Fruit fly (Drosophila melanogaster) whole organism, wandering third instar larva: ENCODE data around the gene Lsd-1.
A peak's percentile ranks its signal among the peaks of the same experiment; 100 is the strongest.

Experiments
- Abd-B ChIP-seq: fragments of >200 bp; optimal IDR thresholded peaks from 2 replicates; lab custom pipeline; 2017; ENCODE audit warnings: missing biosample characterization, missing genetic modification characterization
- CG32264 ChIP-seq: fragments of 200-800 bp; sonication (Bioruptor generic); optimal IDR thresholded peaks from 2 replicates; lab custom pipeline; 2016; ENCODE audit warnings: missing biosample characterization, missing genetic modification characterization
- CG9705 ChIP-seq: fragments of 200-800 bp; sonication (Bioruptor generic); optimal IDR thresholded peaks from 2 replicates; lab custom pipeline; 2018; ENCODE audit warnings: missing biosample characterization, mild to moderate bottlenecking, missing genetic modification characterization
- CrebA ChIP-seq: fragments of 200-800 bp; sonication (Bioruptor generic); optimal IDR thresholded peaks from 2 replicates; lab custom pipeline; 2016; ENCODE audit warnings: missing biosample characterization, mild to moderate bottlenecking, missing genetic modification characterization, borderline replicate concordance
- Dfd ChIP-seq: fragments of >200 bp; optimal IDR thresholded peaks from 2 replicates; lab custom pipeline; 2017; ENCODE audit warnings: missing biosample characterization, missing genetic modification characterization
- Dif ChIP-seq: fragments of 200-275, 200-300 bp; sonication (Bioruptor generic); optimal IDR thresholded peaks from 2 replicates; lab custom pipeline; 2018; ENCODE audit warnings: missing biosample characterization, missing genetic modification characterization; ENCODE audit not compliant: partially characterized antibody
- GATAd ChIP-seq: sonication (Bioruptor generic); optimal IDR thresholded peaks from 2 replicates; lab custom pipeline; 2016; ENCODE audit warnings: missing biosample characterization, missing genetic modification characterization
- HLH106 ChIP-seq: fragments of 200-800 bp; optimal IDR thresholded peaks from 3 replicates; lab custom pipeline; 2019; ENCODE audit warnings: missing biosample characterization, mild to moderate bottlenecking, missing genetic modification characterization, moderate library complexity
- Hnf4 ChIP-seq: fragments of 200-800 bp; sonication (Bioruptor generic); optimal IDR thresholded peaks from 2 replicates; lab custom pipeline; 2016; ENCODE audit warnings: missing biosample characterization, mild to moderate bottlenecking, missing genetic modification characterization
- Hr78 ChIP-seq: fragments of >200 bp; optimal IDR thresholded peaks from 2 replicates; lab custom pipeline; 2017; ENCODE audit warnings: missing biosample characterization, missing genetic modification characterization
- Hr83 ChIP-seq: fragments of 200-300 bp; sonication (Bioruptor generic); optimal IDR thresholded peaks from 2 replicates; lab custom pipeline; 2016; ENCODE audit warnings: missing biosample characterization, mild to moderate bottlenecking, missing genetic modification characterization, moderate library complexity; ENCODE audit not compliant: poor library complexity, severe bottlenecking
- Jra ChIP-seq: sonication (Bioruptor generic); optimal IDR thresholded peaks from 2 replicates; lab custom pipeline; 2016; ENCODE audit warnings: missing biosample characterization, missing genetic modification characterization
- Mio ChIP-seq: sonication (Bioruptor generic); optimal IDR thresholded peaks from 2 replicates; lab custom pipeline; 2016; ENCODE audit warnings: missing biosample characterization, missing genetic modification characterization
- Myc ChIP-seq: fragments of >200 bp; optimal IDR thresholded peaks from 2 replicates; lab custom pipeline; 2017
- N ChIP-seq: fragments of >200 bp; optimal IDR thresholded peaks from 2 replicates; lab custom pipeline; 2018; ENCODE audit warnings: missing biosample characterization, missing external identifiers, missing genetic modification characterization
- OdsH ChIP-seq: fragments of 200-800 bp; sonication (Bioruptor generic); optimal IDR thresholded peaks from 2 replicates; lab custom pipeline; 2016; ENCODE audit warnings: missing biosample characterization, mild to moderate bottlenecking, missing genetic modification characterization
- Rel ChIP-seq, 2 experiments: fragments of 200-800 bp; sonication (Bioruptor generic) in 1 of 2; optimal IDR thresholded peaks; 2 replicates in 1 of 2; 3 replicates in 1 of 2; lab custom pipeline; 2016 to 2019; ENCODE audit warnings: mild to moderate bottlenecking in 2 of 2, missing biosample characterization in 2 of 2, missing genetic modification characterization in 2 of 2, moderate library complexity in 1 of 2
- Sp1 ChIP-seq: fragments of 200-800 bp; sonication (Bioruptor generic); optimal IDR thresholded peaks from 3 replicates; lab custom pipeline; 2019; ENCODE audit warnings: missing biosample characterization, mild to moderate bottlenecking, missing genetic modification characterization, moderate library complexity
- Vsx2 ChIP-seq: fragments of 200-300, 225-300 bp; sonication (Bioruptor generic); optimal IDR thresholded peaks from 2 replicates; lab custom pipeline; 2018; ENCODE audit warnings: missing biosample characterization, missing genetic modification characterization; ENCODE audit not compliant: partially characterized antibody
- br ChIP-seq: fragments of 200-800 bp; sonication (Bioruptor generic); optimal IDR thresholded peaks from 2 replicates; lab custom pipeline; 2016; ENCODE audit warnings: missing biosample characterization, missing genetic modification characterization
- brk ChIP-seq: fragments of 200-800 bp; sonication (Bioruptor generic); optimal IDR thresholded peaks from 2 replicates; lab custom pipeline; 2016; ENCODE audit warnings: missing biosample characterization, mild to moderate bottlenecking, missing genetic modification characterization
- dl ChIP-seq, 2 experiments: fragments of 175-275, 200-275 bp in 1 of 2; fragments of 200-275 bp in 1 of 2; sonication (Bioruptor generic); optimal IDR thresholded peaks; lab custom pipeline; 2018; ENCODE audit warnings: mild to moderate bottlenecking in 2 of 2, missing biosample characterization in 2 of 2, missing genetic modification characterization in 2 of 2, moderate library complexity in 2 of 2; ENCODE audit not compliant: partially characterized antibody in 2 of 2, insufficient read depth in 1 of 2
- dmrt93B ChIP-seq: fragments of 200-800 bp; sonication (Bioruptor generic); optimal IDR thresholded peaks from 2 replicates; lab custom pipeline; 2018; ENCODE audit warnings: missing biosample characterization, mild to moderate bottlenecking, missing genetic modification characterization
- dsf ChIP-seq: sonication (Bioruptor generic); optimal IDR thresholded peaks from 2 replicates; lab custom pipeline; 2016; ENCODE audit warnings: missing biosample characterization, missing genetic modification characterization, borderline replicate concordance
- ey ChIP-seq: fragments of 200-800 bp; sonication (Bioruptor generic); optimal IDR thresholded peaks from 2 replicates; lab custom pipeline; 2016; ENCODE audit warnings: missing biosample characterization, missing genetic modification characterization
- foxo ChIP-seq, 2 experiments: fragments of 200-800 bp; sonication (Bioruptor generic); optimal IDR thresholded peaks; 2 replicates in 1 of 2; 3 replicates in 1 of 2; lab custom pipeline; 2016 to 2017; ENCODE audit warnings: missing biosample characterization in 2 of 2, missing genetic modification characterization in 2 of 2
- fru ChIP-seq: fragments of 200-800 bp; sonication (Bioruptor generic); optimal IDR thresholded peaks from 3 replicates; lab custom pipeline; 2016; ENCODE audit warnings: missing biosample characterization, mild to moderate bottlenecking, missing genetic modification characterization
- h ChIP-seq: fragments of 200-800 bp; sonication (Bioruptor generic); optimal IDR thresholded peaks from 3 replicates; lab custom pipeline; 2016; ENCODE audit warnings: missing biosample characterization, mild to moderate bottlenecking, missing genetic modification characterization
- jim ChIP-seq: fragments of 175-275, 200-325 bp; sonication (Bioruptor generic); optimal IDR thresholded peaks from 2 replicates; lab custom pipeline; 2016; ENCODE audit warnings: missing biosample characterization, mild to moderate bottlenecking, missing genetic modification characterization
- lola ChIP-seq: fragments of >200 bp; optimal IDR thresholded peaks from 2 replicates; lab custom pipeline; 2017; ENCODE audit warnings: missing biosample characterization, missing genetic modification characterization
- pan ChIP-seq: fragments of >200 bp; optimal IDR thresholded peaks from 2 replicates; lab custom pipeline; 2017
- psq ChIP-seq: fragments of 200-800 bp; sonication (Bioruptor generic); optimal IDR thresholded peaks from 3 replicates; lab custom pipeline; 2017; ENCODE audit warnings: missing biosample characterization, mild to moderate bottlenecking, missing genetic modification characterization, moderate library complexity
- rgr ChIP-seq: fragments of 200-800 bp; sonication (Bioruptor generic); optimal IDR thresholded peaks from 3 replicates; lab custom pipeline; 2016; ENCODE audit warnings: missing biosample characterization, mild to moderate bottlenecking, missing genetic modification characterization
- sage ChIP-seq: fragments of 200-800 bp; sonication (Bioruptor generic); optimal IDR thresholded peaks from 2 replicates; lab custom pipeline; 2016; ENCODE audit warnings: missing biosample characterization, mild to moderate bottlenecking, missing genetic modification characterization
- sv ChIP-seq: fragments of 200-800 bp; sonication (Bioruptor generic); optimal IDR thresholded peaks from 3 replicates; lab custom pipeline; 2016; ENCODE audit warnings: missing biosample characterization, missing genetic modification characterization
- tai ChIP-seq: sonication (Bioruptor generic); optimal IDR thresholded peaks from 2 replicates; lab custom pipeline; 2016; ENCODE audit warnings: missing biosample characterization, missing genetic modification characterization
- usp ChIP-seq: fragments of >200 bp; optimal IDR thresholded peaks from 2 replicates; lab custom pipeline; 2017; ENCODE audit warnings: missing biosample characterization, missing genetic modification characterization
- woc ChIP-seq: sonication (Bioruptor generic); optimal IDR thresholded peaks from 2 replicates; lab custom pipeline; 2016; ENCODE audit warnings: missing biosample characterization, mild to moderate bottlenecking, missing genetic modification characterization

Lsd-1 gene

DNA sequence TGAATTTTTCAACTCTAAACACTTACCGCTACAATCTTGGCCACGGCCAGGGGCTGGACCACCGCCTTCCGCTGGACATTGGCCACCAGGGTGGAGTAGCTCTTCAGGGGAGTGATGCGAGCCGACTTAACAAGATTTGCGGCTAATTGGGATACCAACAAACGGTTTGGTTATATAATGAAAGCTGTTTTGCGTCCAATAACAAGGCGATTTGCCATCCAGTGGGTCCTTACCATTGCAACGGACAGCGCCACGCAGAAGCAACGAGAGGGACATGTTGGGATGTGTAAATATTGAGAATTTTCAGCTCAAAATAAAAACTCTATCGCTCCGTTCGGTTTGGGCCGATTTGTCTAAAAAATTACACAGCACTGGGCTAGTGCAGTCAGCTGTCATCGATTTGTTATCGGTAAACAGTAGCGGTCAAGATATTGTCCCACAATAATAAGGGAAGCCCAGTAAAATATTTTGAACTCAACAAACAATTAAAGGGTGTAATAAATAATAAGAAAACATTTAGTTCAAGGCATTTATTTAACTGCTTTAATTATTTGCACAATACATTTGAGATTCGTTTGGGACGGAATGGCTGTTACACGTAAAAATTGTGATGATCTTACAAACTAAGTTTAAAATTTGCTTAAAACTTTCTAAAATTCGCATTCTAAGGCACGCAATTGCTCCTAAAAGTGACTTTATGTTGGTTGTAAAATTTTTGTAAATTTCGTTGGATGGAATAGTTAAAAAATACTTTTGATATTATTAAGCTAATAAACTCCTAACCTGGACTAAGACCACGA lies 3.2 kb upstream of the Lsd-1 start, which contains the start of gene SdhD:
Gene SdhD, minus strand, starts transcription at position 382 of the 800 bp plus-strand sequence.
- TF ChIP-seq br (GFP tag; lab: Kevin White, UChicago) (peak; percentile 54), tai (GFP tag; lab: Kevin White, UChicago) (no peak), GATAd (no peak), Jra (GFP tag; lab: Kevin White, UChicago) (peak; percentile 57), Vsx2 (no peak), dl (GFP tag; optimal IDR thresholded peaks at IDR 0.05; lab: Kevin White, UChicago; ENCODE audit: insufficient read depth in 1 of 2, partially characterized antibody in 2 of 2) (no peak), OdsH (GFP tag; lab: Kevin White, UChicago) (peak; percentile 48), ey (GFP tag; lab: Kevin White, UChicago) (peak; percentile 18), HLH106 (tag; lab: Kevin White, UChicago) (no peak), lola (GFP tag; lab: Kevin White, UChicago) (no peak), pan (lab: Kevin White, UChicago) (no peak), dsf (no peak), jim (GFP tag; lab: Kevin White, UChicago) (no peak), sage (GFP tag; lab: Kevin White, UChicago) (no peak), brk (GFP tag; lab: Kevin White, UChicago) (no peak), Dif (GFP tag; lab: Kevin White, UChicago) (no peak), Sp1 (GFP tag; lab: Kevin White, UChicago) (peak; percentile 31), dmrt93B (GFP tag; lab: Kevin White, UChicago) (no peak), CrebA (no peak), fru (GFP tag; lab: Kevin White, UChicago) (peak; percentile 15), sv (GFP tag; lab: Kevin White, UChicago) (peak; percentile 21), Mio (GFP tag; lab: Kevin White, UChicago) (no peak), Hr83 (GFP tag; lab: Kevin White, UChicago) (peak; percentile 84), Hnf4 (GFP tag; lab: Kevin White, UChicago) (peak; percentile 72), N (GFP tag; lab: Kevin White, UChicago) (no peak), h (peak; percentile 39), usp (GFP tag; lab: Kevin White, UChicago) (no peak), Hr78 (GFP tag; lab: Kevin White, UChicago) (no peak), rgr (GFP tag; lab: Kevin White, UChicago) (peak; percentile 52), Rel (GFP tag; optimal IDR thresholded peaks at IDR 0.05; lab: Kevin White, UChicago) (no peak), Rel (tag; optimal IDR thresholded peaks at IDR 0.05; lab: Kevin White, UChicago) (peak; percentile 88), Myc (peak; percentile 15), foxo (GFP tag; optimal IDR thresholded peaks at IDR 0.05; lab: Kevin White, UChicago) (peak in 1 of 2 experiments; percentile 50), CG9705 (no peak)

DNA sequence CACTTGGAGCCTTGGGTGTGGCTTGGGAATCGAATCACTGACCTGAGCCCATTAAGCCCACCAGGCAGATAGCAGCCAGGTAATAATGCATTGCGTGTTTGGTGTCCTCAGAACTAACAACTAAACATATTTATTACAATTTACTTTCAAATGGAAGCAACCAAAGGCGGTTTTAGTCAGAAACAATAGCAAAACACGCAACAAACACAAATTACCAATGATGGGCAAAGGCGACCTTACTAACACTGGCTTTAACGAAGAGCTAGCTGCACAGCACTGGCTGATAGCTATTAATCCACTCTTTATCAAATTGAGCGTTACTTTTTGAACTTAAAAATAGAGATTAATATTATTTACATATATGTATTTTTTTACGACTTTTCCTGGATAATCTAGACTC lies 642 bp upstream of the Lsd-1 start, which contains the start of gene udt:
Gene udt, minus strand, starts transcription at position 249 of the 400 bp plus-strand sequence.
- TF ChIP-seq CG32264 (GFP tag; lab: Kevin White, UChicago) (no peak), OdsH (GFP tag; lab: Kevin White, UChicago) (no peak), br (GFP tag; lab: Kevin White, UChicago) (peak; percentile 0), h (no peak), rgr (GFP tag; lab: Kevin White, UChicago) (no peak), Dfd (GFP tag; lab: Kevin White, UChicago) (no peak), Myc (peak; percentile 39), Hr83 (GFP tag; lab: Kevin White, UChicago) (peak; percentile 20), sv (GFP tag; lab: Kevin White, UChicago) (peak; percentile 26), jim (GFP tag; lab: Kevin White, UChicago) (no peak), Hnf4 (GFP tag; lab: Kevin White, UChicago) (peak; percentile 46), lola (GFP tag; lab: Kevin White, UChicago) (no peak), HLH106 (tag; lab: Kevin White, UChicago) (no peak), N (GFP tag; lab: Kevin White, UChicago) (no peak), Rel (GFP tag; optimal IDR thresholded peaks at IDR 0.05; lab: Kevin White, UChicago) (no peak), Rel (tag; optimal IDR thresholded peaks at IDR 0.05; lab: Kevin White, UChicago) (no peak), woc (no peak), Hr78 (GFP tag; lab: Kevin White, UChicago) (no peak), Sp1 (GFP tag; lab: Kevin White, UChicago) (no peak), Mio (GFP tag; lab: Kevin White, UChicago) (no peak), sage (GFP tag; lab: Kevin White, UChicago) (no peak), pan (lab: Kevin White, UChicago) (no peak), dsf (no peak), tai (GFP tag; lab: Kevin White, UChicago) (no peak), psq (GFP tag; lab: Kevin White, UChicago) (peak; percentile 28), brk (GFP tag; lab: Kevin White, UChicago) (no peak), dmrt93B (GFP tag; lab: Kevin White, UChicago) (no peak), Abd-B (GFP tag; lab: Kevin White, UChicago) (no peak), fru (GFP tag; lab: Kevin White, UChicago) (no peak)
